Fruit fly (Drosophila melanogaster) whole organism, wandering third instar larva: ENCODE results near the gene Cyp4d2.

Experiments used
- Abd-B ChIP-seq: fragments of >200 bp; optimal IDR thresholded peaks from 2 replicates; lab custom pipeline; 2017; ENCODE audit warnings: missing biosample characterization, missing genetic modification characterization
- CG32264 ChIP-seq: fragments of 200-800 bp; sonication (Bioruptor generic); optimal IDR thresholded peaks from 2 replicates; lab custom pipeline; 2016; ENCODE audit warnings: missing biosample characterization, missing genetic modification characterization
- CG9705 ChIP-seq: fragments of 200-800 bp; sonication (Bioruptor generic); optimal IDR thresholded peaks from 2 replicates; lab custom pipeline; 2018; ENCODE audit warnings: missing biosample characterization, mild to moderate bottlenecking, missing genetic modification characterization
- CrebA ChIP-seq: fragments of 200-800 bp; sonication (Bioruptor generic); optimal IDR thresholded peaks from 2 replicates; lab custom pipeline; 2016; ENCODE audit warnings: missing biosample characterization, mild to moderate bottlenecking, missing genetic modification characterization, borderline replicate concordance
- Dfd ChIP-seq: fragments of >200 bp; optimal IDR thresholded peaks from 2 replicates; lab custom pipeline; 2017; ENCODE audit warnings: missing biosample characterization, missing genetic modification characterization
- Dif ChIP-seq: fragments of 200-275, 200-300 bp; sonication (Bioruptor generic); optimal IDR thresholded peaks from 2 replicates; lab custom pipeline; 2018; ENCODE audit warnings: missing biosample characterization, missing genetic modification characterization; ENCODE audit not compliant: partially characterized antibody
- GATAd ChIP-seq: sonication (Bioruptor generic); optimal IDR thresholded peaks from 2 replicates; lab custom pipeline; 2016; ENCODE audit warnings: missing biosample characterization, missing genetic modification characterization
- HLH106 ChIP-seq: fragments of 200-800 bp; optimal IDR thresholded peaks from 3 replicates; lab custom pipeline; 2019; ENCODE audit warnings: missing biosample characterization, mild to moderate bottlenecking, missing genetic modification characterization, moderate library complexity
- Hnf4 ChIP-seq: fragments of 200-800 bp; sonication (Bioruptor generic); optimal IDR thresholded peaks from 2 replicates; lab custom pipeline; 2016; ENCODE audit warnings: missing biosample characterization, mild to moderate bottlenecking, missing genetic modification characterization
- Hr78 ChIP-seq: fragments of >200 bp; optimal IDR thresholded peaks from 2 replicates; lab custom pipeline; 2017; ENCODE audit warnings: missing biosample characterization, missing genetic modification characterization
- Hr83 ChIP-seq: fragments of 200-300 bp; sonication (Bioruptor generic); optimal IDR thresholded peaks from 2 replicates; lab custom pipeline; 2016; ENCODE audit warnings: missing biosample characterization, mild to moderate bottlenecking, missing genetic modification characterization, moderate library complexity; ENCODE audit not compliant: poor library complexity, severe bottlenecking
- Jra ChIP-seq: sonication (Bioruptor generic); optimal IDR thresholded peaks from 2 replicates; lab custom pipeline; 2016; ENCODE audit warnings: missing biosample characterization, missing genetic modification characterization
- Mio ChIP-seq: sonication (Bioruptor generic); optimal IDR thresholded peaks from 2 replicates; lab custom pipeline; 2016; ENCODE audit warnings: missing biosample characterization, missing genetic modification characterization
- Myc ChIP-seq: fragments of >200 bp; optimal IDR thresholded peaks from 2 replicates; lab custom pipeline; 2017
- N ChIP-seq: fragments of >200 bp; optimal IDR thresholded peaks from 2 replicates; lab custom pipeline; 2018; ENCODE audit warnings: missing biosample characterization, missing external identifiers, missing genetic modification characterization
- OdsH ChIP-seq: fragments of 200-800 bp; sonication (Bioruptor generic); optimal IDR thresholded peaks from 2 replicates; lab custom pipeline; 2016; ENCODE audit warnings: missing biosample characterization, mild to moderate bottlenecking, missing genetic modification characterization
- Rel ChIP-seq, 2 experiments: fragments of 200-800 bp; sonication (Bioruptor generic) in 1 of 2; optimal IDR thresholded peaks; 2 replicates in 1 of 2; 3 replicates in 1 of 2; lab custom pipeline; 2016 to 2019; ENCODE audit warnings: mild to moderate bottlenecking in 2 of 2, missing biosample characterization in 2 of 2, missing genetic modification characterization in 2 of 2, moderate library complexity in 1 of 2
- Sp1 ChIP-seq: fragments of 200-800 bp; sonication (Bioruptor generic); optimal IDR thresholded peaks from 3 replicates; lab custom pipeline; 2019; ENCODE audit warnings: missing biosample characterization, mild to moderate bottlenecking, missing genetic modification characterization, moderate library complexity
- Vsx2 ChIP-seq: fragments of 200-300, 225-300 bp; sonication (Bioruptor generic); optimal IDR thresholded peaks from 2 replicates; lab custom pipeline; 2018; ENCODE audit warnings: missing biosample characterization, missing genetic modification characterization; ENCODE audit not compliant: partially characterized antibody
- br ChIP-seq: fragments of 200-800 bp; sonication (Bioruptor generic); optimal IDR thresholded peaks from 2 replicates; lab custom pipeline; 2016; ENCODE audit warnings: missing biosample characterization, missing genetic modification characterization
- brk ChIP-seq: fragments of 200-800 bp; sonication (Bioruptor generic); optimal IDR thresholded peaks from 2 replicates; lab custom pipeline; 2016; ENCODE audit warnings: missing biosample characterization, mild to moderate bottlenecking, missing genetic modification characterization
- dl ChIP-seq, 2 experiments: fragments of 175-275, 200-275 bp in 1 of 2; fragments of 200-275 bp in 1 of 2; sonication (Bioruptor generic); optimal IDR thresholded peaks; lab custom pipeline; 2018; ENCODE audit warnings: mild to moderate bottlenecking in 2 of 2, missing biosample characterization in 2 of 2, missing genetic modification characterization in 2 of 2, moderate library complexity in 2 of 2; ENCODE audit not compliant: partially characterized antibody in 2 of 2, insufficient read depth in 1 of 2
- dmrt93B ChIP-seq: fragments of 200-800 bp; sonication (Bioruptor generic); optimal IDR thresholded peaks from 2 replicates; lab custom pipeline; 2018; ENCODE audit warnings: missing biosample characterization, mild to moderate bottlenecking, missing genetic modification characterization
- dsf ChIP-seq: sonication (Bioruptor generic); optimal IDR thresholded peaks from 2 replicates; lab custom pipeline; 2016; ENCODE audit warnings: missing biosample characterization, missing genetic modification characterization, borderline replicate concordance
- ey ChIP-seq: fragments of 200-800 bp; sonication (Bioruptor generic); optimal IDR thresholded peaks from 2 replicates; lab custom pipeline; 2016; ENCODE audit warnings: missing biosample characterization, missing genetic modification characterization
- foxo ChIP-seq, 2 experiments: fragments of 200-800 bp; sonication (Bioruptor generic); optimal IDR thresholded peaks; 2 replicates in 1 of 2; 3 replicates in 1 of 2; lab custom pipeline; 2016 to 2017; ENCODE audit warnings: missing biosample characterization in 2 of 2, missing genetic modification characterization in 2 of 2
- fru ChIP-seq: fragments of 200-800 bp; sonication (Bioruptor generic); optimal IDR thresholded peaks from 3 replicates; lab custom pipeline; 2016; ENCODE audit warnings: missing biosample characterization, mild to moderate bottlenecking, missing genetic modification characterization
- h ChIP-seq: fragments of 200-800 bp; sonication (Bioruptor generic); optimal IDR thresholded peaks from 3 replicates; lab custom pipeline; 2016; ENCODE audit warnings: missing biosample characterization, mild to moderate bottlenecking, missing genetic modification characterization
- jim ChIP-seq: fragments of 175-275, 200-325 bp; sonication (Bioruptor generic); optimal IDR thresholded peaks from 2 replicates; lab custom pipeline; 2016; ENCODE audit warnings: missing biosample characterization, mild to moderate bottlenecking, missing genetic modification characterization
- lola ChIP-seq: fragments of >200 bp; optimal IDR thresholded peaks from 2 replicates; lab custom pipeline; 2017; ENCODE audit warnings: missing biosample characterization, missing genetic modification characterization
- pan ChIP-seq: fragments of >200 bp; optimal IDR thresholded peaks from 2 replicates; lab custom pipeline; 2017
- psq ChIP-seq: fragments of 200-800 bp; sonication (Bioruptor generic); optimal IDR thresholded peaks from 3 replicates; lab custom pipeline; 2017; ENCODE audit warnings: missing biosample characterization, mild to moderate bottlenecking, missing genetic modification characterization, moderate library complexity
- rgr ChIP-seq: fragments of 200-800 bp; sonication (Bioruptor generic); optimal IDR thresholded peaks from 3 replicates; lab custom pipeline; 2016; ENCODE audit warnings: missing biosample characterization, mild to moderate bottlenecking, missing genetic modification characterization
- sage ChIP-seq: fragments of 200-800 bp; sonication (Bioruptor generic); optimal IDR thresholded peaks from 2 replicates; lab custom pipeline; 2016; ENCODE audit warnings: missing biosample characterization, mild to moderate bottlenecking, missing genetic modification characterization
- sv ChIP-seq: fragments of 200-800 bp; sonication (Bioruptor generic); optimal IDR thresholded peaks from 3 replicates; lab custom pipeline; 2016; ENCODE audit warnings: missing biosample characterization, missing genetic modification characterization
- tai ChIP-seq: sonication (Bioruptor generic); optimal IDR thresholded peaks from 2 replicates; lab custom pipeline; 2016; ENCODE audit warnings: missing biosample characterization, missing genetic modification characterization
- usp ChIP-seq: fragments of >200 bp; optimal IDR thresholded peaks from 2 replicates; lab custom pipeline; 2017; ENCODE audit warnings: missing biosample characterization, missing genetic modification characterization
- woc ChIP-seq: sonication (Bioruptor generic); optimal IDR thresholded peaks from 2 replicates; lab custom pipeline; 2016; ENCODE audit warnings: missing biosample characterization, mild to moderate bottlenecking, missing genetic modification characterization

The Cyp4d2 gene

dm6 chrX:2178802-2179201 lies 3.0 kb downstream of the Cyp4d2 start, which contains the start of gene Cyp4ae1:
Gene Cyp4ae1, plus strand, starts transcription at chrX:2179007.
- no peak for TF ChIP-seq sage (GFP tag; lab: Kevin White, UChicago)
- TF ChIP-seq, all 38 proteins: peak for 0

- no peak for TF ChIP-seq Rel (GFP tag; optimal IDR thresholded peaks at IDR 0.05; lab: Kevin White, UChicago)
- peak; percentile 20 for TF ChIP-seq Rel (tag; optimal IDR thresholded peaks at IDR 0.05; lab: Kevin White, UChicago)
- TF ChIP-seq CG32264 (GFP tag; lab: Kevin White, UChicago): no peak
- TF ChIP-seq Myc (lab: Kevin White, UChicago): peak; percentile 71
- no peak for TF ChIP-seq OdsH (GFP tag; lab: Kevin White, UChicago)
- TF ChIP-seq Hr83 (GFP tag; lab: Kevin White, UChicago): no peak
- no peak for TF ChIP-seq usp
- no peak for TF ChIP-seq foxo (GFP tag; optimal IDR thresholded peaks at IDR 0.05; lab: Kevin White, UChicago)
- TF ChIP-seq dsf (GFP tag; lab: Kevin White, UChicago): no peak
- no peak for TF ChIP-seq Vsx2 (GFP tag; lab: Kevin White, UChicago)
- TF ChIP-seq HLH106: no peak
- TF ChIP-seq pan (lab: Kevin White, UChicago): no peak
- TF ChIP-seq GATAd (GFP tag; lab: Kevin White, UChicago): no peak
- TF ChIP-seq, all 38 proteins: peak for 2
Observed at dm6 chrX:2180750-2181261, 5.0 kb downstream of the Cyp4d2 start, which contains the start of gene pn. Gene pn, plus strand, starts transcription at chrX:2181211.

dm6 chrX:2184563-2184962 lies 8.8 kb downstream of the Cyp4d2 start, which contains the start of the genes Nmd3 and CG17776:
Gene Nmd3, minus strand, starts transcription at chrX:2184668.
Gene CG17776, plus strand, starts transcription at chrX:2184725.
- no peak for TF ChIP-seq Dfd (GFP tag; lab: Kevin White, UChicago)
- TF ChIP-seq Hnf4 (GFP tag; lab: Kevin White, UChicago): no peak
- no peak for TF ChIP-seq brk (GFP tag; lab: Kevin White, UChicago)
- TF ChIP-seq OdsH (GFP tag; lab: Kevin White, UChicago): no peak
- no peak for TF ChIP-seq Dif (GFP tag; lab: Kevin White, UChicago)
- TF ChIP-seq sv: no peak
- peak; percentile 27 for TF ChIP-seq HLH106
- TF ChIP-seq dl (GFP tag; optimal IDR thresholded peaks at IDR 0.05; lab: Kevin White, UChicago; ENCODE audit: insufficient read depth in 1 of 2, partially characterized antibody in 2 of 2): no peak
- TF ChIP-seq N (GFP tag; lab: Kevin White, UChicago): no peak
- TF ChIP-seq rgr (GFP tag; lab: Kevin White, UChicago): peak; percentile 8
- no peak for TF ChIP-seq dmrt93B (GFP tag; lab: Kevin White, UChicago)
- no peak for TF ChIP-seq woc (GFP tag; lab: Kevin White, UChicago)
- no peak for TF ChIP-seq jim
- no peak for TF ChIP-seq sage (GFP tag; lab: Kevin White, UChicago)
- no peak for TF ChIP-seq tai (GFP tag; lab: Kevin White, UChicago)
- no peak for TF ChIP-seq pan (lab: Kevin White, UChicago)
- no peak for TF ChIP-seq h (GFP tag; lab: Kevin White, UChicago)
- TF ChIP-seq Sp1 (GFP tag; lab: Kevin White, UChicago): peak; percentile 1
- no peak for TF ChIP-seq dsf (GFP tag; lab: Kevin White, UChicago)
- TF ChIP-seq br (GFP tag; lab: Kevin White, UChicago): no peak
- TF ChIP-seq Jra (GFP tag; lab: Kevin White, UChicago): no peak
- TF ChIP-seq Vsx2 (GFP tag; lab: Kevin White, UChicago): no peak
- peak; percentile 97 for TF ChIP-seq Myc (lab: Kevin White, UChicago)
- no peak for TF ChIP-seq CG9705 (GFP tag; lab: Kevin White, UChicago)
- TF ChIP-seq foxo (GFP tag; optimal IDR thresholded peaks at IDR 0.05; lab: Kevin White, UChicago): peak in 1 of 2 experiments; percentile 13
- no peak for TF ChIP-seq usp
- no peak for TF ChIP-seq CrebA
- TF ChIP-seq GATAd (GFP tag; lab: Kevin White, UChicago): no peak
- TF ChIP-seq CG32264 (GFP tag; lab: Kevin White, UChicago): no peak
- TF ChIP-seq lola (GFP tag; lab: Kevin White, UChicago): no peak
- TF ChIP-seq psq (GFP tag; lab: Kevin White, UChicago): no peak
- no peak for TF ChIP-seq Rel (GFP tag; optimal IDR thresholded peaks at IDR 0.05; lab: Kevin White, UChicago)
- TF ChIP-seq Rel (tag; optimal IDR thresholded peaks at IDR 0.05; lab: Kevin White, UChicago): peak; percentile 55
- no peak for TF ChIP-seq ey (GFP tag; lab: Kevin White, UChicago)
- no peak for TF ChIP-seq Abd-B (GFP tag; lab: Kevin White, UChicago)
- no peak for TF ChIP-seq fru (GFP tag; lab: Kevin White, UChicago)
- TF ChIP-seq Mio (GFP tag; lab: Kevin White, UChicago): no peak
- TF ChIP-seq Hr83 (GFP tag; lab: Kevin White, UChicago): no peak
- no peak for TF ChIP-seq Hr78 (GFP tag; lab: Kevin White, UChicago)
